Worm (Caenorhabditis elegans): ENCODE data around the gene fbxc-20.

DNA sequence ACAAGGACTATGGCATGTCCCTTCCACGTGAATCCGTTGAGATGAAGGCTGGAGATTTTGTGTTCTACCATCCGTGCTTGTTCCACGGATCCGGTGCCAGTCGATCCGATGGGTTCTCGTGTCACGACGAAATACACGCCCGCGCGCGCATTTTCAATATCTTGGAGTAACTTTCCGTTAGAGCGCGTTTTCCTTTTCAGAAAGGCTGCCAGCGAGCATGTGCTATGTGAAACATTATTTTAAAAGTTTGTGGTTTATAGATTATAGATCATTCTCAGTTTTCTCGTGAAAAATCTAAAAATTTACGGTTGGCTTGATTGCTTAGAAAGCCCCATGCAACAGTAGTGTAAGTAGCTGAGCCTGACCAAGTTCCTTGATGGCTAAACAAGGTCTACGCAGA is at the start of gene fbxc-20:
- no peak for TF ChIP-seq ceh-82 (tag; optimal IDR thresholded peaks at IDR 0.05)
- TF ChIP-seq ztf-11 (tag; optimal IDR thresholded peaks at IDR 0.05): no peak
- TF ChIP-seq pqm-1 (tag; optimal IDR thresholded peaks at IDR 0.05): no peak
- no peak for TF ChIP-seq nhr-237 (tag; optimal IDR thresholded peaks at IDR 0.05)
- TF ChIP-seq lsy-2 (tag; optimal IDR thresholded peaks at IDR 0.05): no peak
- TF ChIP-seq ztf-4 (tag; optimal IDR thresholded peaks at IDR 0.05): no peak
- no peak for TF ChIP-seq pag-3 (tag; optimal IDR thresholded peaks at IDR 0.05; ENCODE audit: borderline replicate concordance, insufficient read depth)
- no peak for TF ChIP-seq unc-62 (GFP tag; optimal IDR thresholded peaks at IDR 0.05)
- no peak for TF ChIP-seq ces-1 (GFP tag; optimal IDR thresholded peaks at IDR 0.05)

All from whole organism, L1 larva.